Worm (Caenorhabditis elegans) whole organism, early embryonic: ENCODE measurements around the gene Y43F8B.11.

Experiments used
- B0310.2 ChIP-seq: sonication (generic microtip); optimal IDR thresholded peaks from 2 replicates; lab custom pipeline; 2016; ENCODE audit warnings: mild to moderate bottlenecking, missing genetic modification characterization, missing compliant biosample characterization
- F13C5.2 ChIP-seq: sonication (generic microtip); optimal IDR thresholded peaks from 2 replicates; lab custom pipeline; 2017; ENCODE audit warnings: mild to moderate bottlenecking, missing genetic modification characterization, inconsistent platforms, missing compliant biosample characterization
- aly-1 ChIP-seq: sonication (generic microtip); optimal IDR thresholded peaks from 2 replicates; lab custom pipeline; 2016; ENCODE audit warnings: missing genetic modification characterization, missing compliant biosample characterization
- ama-1 ChIP-seq: fragments of 150-350 bp; optimal IDR thresholded peaks from 2 replicates; lab custom pipeline; 2014
- ets-7 ChIP-seq: sonication (generic microtip); optimal IDR thresholded peaks from 2 replicates; lab custom pipeline; 2016; ENCODE audit warnings: missing genotype, missing genetic modification characterization, missing compliant biosample characterization
- hmbx-1 ChIP-seq: sonication (generic microtip); optimal IDR thresholded peaks from 2 replicates; lab custom pipeline; 2016; ENCODE audit warnings: mild to moderate bottlenecking, missing genetic modification characterization, missing compliant biosample characterization
- hnd-1 ChIP-seq: sonication (generic microtip); optimal IDR thresholded peaks from 2 replicates; lab custom pipeline; 2016; ENCODE audit warnings: missing genetic modification characterization, missing compliant biosample characterization
- pes-1 ChIP-seq: fragments of 200-800 bp; sonication (Bioruptor generic); IDR thresholded peaks from 2 replicates; pipeline ENCODE4 v1.3.6; 2022; ENCODE audit warnings: missing genetic modification reagents, missing genetic modification characterization, missing compliant biosample characterization
- scrt-1 ChIP-seq: fragments of 200-800 bp; sonication (Bioruptor generic); IDR thresholded peaks from 2 replicates; pipeline ENCODE4 v1.3.6; 2022; ENCODE audit warnings: missing genetic modification characterization, missing compliant biosample characterization
- tbx-37 ChIP-seq: fragments of 200-800 bp; sonication (Bioruptor generic); conservative IDR thresholded peaks from 2 replicates; pipeline ENCODE4 v1.3.6; 2022; ENCODE audit warnings: missing genetic modification reagents, missing genetic modification characterization, missing compliant biosample characterization

DNA sequence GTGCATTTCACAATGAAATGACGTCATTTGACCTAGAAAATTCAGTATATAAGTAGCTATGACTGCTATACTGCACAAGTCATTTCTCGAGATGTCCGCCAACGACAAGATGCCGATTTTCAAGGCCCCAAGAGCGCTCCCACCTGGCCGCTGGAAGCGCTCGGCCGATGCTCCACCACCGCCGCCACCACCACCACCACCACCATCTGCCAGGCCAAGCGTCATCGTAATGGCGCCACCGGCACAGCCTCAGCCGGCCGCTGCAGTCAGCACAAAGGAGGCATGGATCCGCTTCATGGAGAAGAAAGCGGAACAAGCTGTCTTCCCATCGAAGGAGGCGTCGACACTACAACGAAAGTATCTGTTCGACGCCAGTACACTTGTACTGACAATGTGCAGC lies 14.8 kb downstream of the Y43F8B.11 start, which contains the start of gene Y43F8B.28:
- TF ChIP-seq B0310.2 (tag; lab: Kevin White, UChicago) (no peak), ama-1 (lab: Kevin White, UChicago) (no peak), aly-1 (tag; lab: Kevin White, UChicago) (no peak), pes-1 (GFP tag; lab: Robert Waterston, UW) (no peak), F13C5.2 (tag; lab: Kevin White, UChicago) (no peak), ets-7 (no peak), tbx-37 (no peak), hnd-1 (tag; lab: Kevin White, UChicago) (no peak), hmbx-1 (no peak), scrt-1 (GFP tag; lab: Robert Waterston, UW) (no peak)
